Fruit fly (Drosophila melanogaster) whole organism, embryonic: ENCODE data around the gene CG14427.

Source experiments
- Aef1 ChIP-seq: fragments of 200-800 bp; sonication (Bioruptor generic); IDR thresholded peaks from 3 replicates; pipeline ENCODE4 v1.3.6; 2022; ENCODE audit warnings: missing biosample characterization, missing genetic modification characterization
- Atf6 ChIP-seq: fragments of 200-800 bp; sonication (Bioruptor generic); IDR thresholded peaks from 2 replicates; pipeline ENCODE4 v1.3.6; 2022; ENCODE audit warnings: missing biosample characterization, missing genetic modification characterization
- CG11560 ChIP-seq: fragments of 200-800 bp; sonication (Bioruptor generic); IDR thresholded peaks from 3 replicates; pipeline ENCODE4 v1.3.6; 2022; ENCODE audit warnings: missing biosample characterization, missing genetic modification characterization
- CG13287 ChIP-seq: fragments of 200-800 bp; sonication (Bioruptor generic); IDR thresholded peaks from 2 replicates; pipeline ENCODE4 v1.3.6; 2022; ENCODE audit warnings: missing biosample characterization, missing genetic modification characterization; ENCODE audit not compliant: partially characterized antibody
- CG5953 ChIP-seq: fragments of 200-800 bp; sonication (Bioruptor generic); IDR thresholded peaks from 2 replicates; pipeline ENCODE4 v1.3.6; 2022; ENCODE audit warnings: missing biosample characterization, missing genetic modification characterization
- CG6254 ChIP-seq: fragments of 200-800 bp; sonication (Bioruptor generic); optimal IDR thresholded peaks from 3 replicates; lab custom pipeline; 2017; ENCODE audit warnings: mild to moderate bottlenecking, missing biosample characterization, missing genetic modification reagents, missing genetic modification characterization
- CG6791 ChIP-seq: fragments of 200-800 bp; sonication (Bioruptor generic); IDR thresholded peaks from 3 replicates; pipeline ENCODE4 v1.3.6; 2022; ENCODE audit warnings: missing biosample characterization, missing genetic modification characterization; ENCODE audit not compliant: partially characterized antibody
- CG6854 ChIP-seq: fragments of 200-800 bp; sonication (Bioruptor generic); optimal IDR thresholded peaks from 3 replicates; lab custom pipeline; 2017; ENCODE audit warnings: missing biosample characterization, mild to moderate bottlenecking, missing genetic modification characterization
- CG8359 ChIP-seq: fragments of 200-800 bp; sonication (Bioruptor generic); optimal IDR thresholded peaks from 2 replicates; lab custom pipeline; 2017; ENCODE audit warnings: missing biosample characterization, mild to moderate bottlenecking, missing genetic modification characterization, borderline replicate concordance
- D ChIP-seq, 2 experiments: fragments of 200-800 bp in 1 of 2; fragments of >200 bp in 1 of 2; sonication (Bioruptor generic) in 1 of 2; optimal IDR thresholded peaks; 2 replicates in 1 of 2; 3 replicates in 1 of 2; lab custom pipeline; 2017; ENCODE audit warnings: mild to moderate bottlenecking in 1 of 2, missing biosample characterization in 1 of 2, missing genetic modification characterization in 1 of 2, missing genetic modification reagents in 1 of 2
- Dek ChIP-seq: fragments of 200-800 bp; sonication (Bioruptor generic); optimal IDR thresholded peaks from 3 replicates; lab custom pipeline; 2019; ENCODE audit warnings: missing biosample characterization, mild to moderate bottlenecking, missing genetic modification characterization, moderate library complexity
- Dip2 ChIP-seq: fragments of 200-800 bp; sonication (Bioruptor generic); IDR thresholded peaks from 2 replicates; pipeline ENCODE4 v1.3.6; 2022; ENCODE audit warnings: missing biosample characterization, missing genetic modification characterization
- Dll ChIP-seq: fragments of 200-800 bp; sonication (Bioruptor generic); IDR thresholded peaks from 4 replicates; pipeline ENCODE4 v1.3.6; 2022; ENCODE audit warnings: missing biosample characterization, missing genetic modification characterization; ENCODE audit not compliant: partially characterized antibody
- E2f2 ChIP-seq: fragments of 200-800 bp; sonication (Bioruptor generic); IDR thresholded peaks from 2 replicates; pipeline ENCODE4 v1.3.6; 2022; ENCODE audit warnings: missing biosample characterization, missing genetic modification characterization
- Fer1 ChIP-seq: fragments of 200-800 bp; sonication (Bioruptor generic); optimal IDR thresholded peaks from 2 replicates; lab custom pipeline; 2017; ENCODE audit warnings: missing biosample characterization, mild to moderate bottlenecking, missing genetic modification characterization
- HHEX ChIP-seq: fragments of 200-800 bp; sonication (Bioruptor generic); optimal IDR thresholded peaks from 3 replicates; lab custom pipeline; 2017; ENCODE audit warnings: missing biosample characterization, mild to moderate bottlenecking, missing genetic modification characterization, missing genetic modification reagents
- HLHmδ ChIP-seq: fragments of 200-800 bp; sonication (Bioruptor generic); optimal IDR thresholded peaks from 2 replicates; lab custom pipeline; 2018; ENCODE audit warnings: missing biosample characterization, mild to moderate bottlenecking, missing genetic modification characterization, moderate library complexity
- Hr78 ChIP-seq, 2 experiments: fragments of 200-800 bp in 1 of 2; fragments of >200 bp in 1 of 2; sonication (Bioruptor generic) in 1 of 2; optimal IDR thresholded peaks; 2 replicates each; lab custom pipeline; 2017 to 2019; ENCODE audit warnings: missing biosample characterization in 2 of 2, missing genetic modification characterization in 2 of 2, mild to moderate bottlenecking in 1 of 2, moderate library complexity in 1 of 2
- Lhr ChIP-seq: fragments of 200-800 bp; sonication (Bioruptor generic); optimal IDR thresholded peaks from 3 replicates; lab custom pipeline; 2017; ENCODE audit warnings: mild to moderate bottlenecking, missing biosample characterization, missing genetic modification reagents, missing genetic modification characterization
- NK7.1 ChIP-seq: fragments of 200-800 bp; sonication (Bioruptor generic); optimal IDR thresholded peaks from 3 replicates; lab custom pipeline; 2016; ENCODE audit warnings: missing biosample characterization, missing genetic modification characterization
- Poxn ChIP-seq: fragments of 200-800 bp; sonication (Bioruptor generic); IDR thresholded peaks from 2 replicates; pipeline ENCODE4 v1.3.6; 2022; ENCODE audit warnings: missing biosample characterization, missing genetic modification characterization
- Rfx ChIP-seq: fragments of 200-800 bp; sonication (Bioruptor generic); IDR thresholded peaks from 2 replicates; pipeline ENCODE4 v1.3.6; 2022; ENCODE audit warnings: missing biosample characterization, missing genetic modification characterization
- Sry-δ ChIP-seq: fragments of 200-800 bp; sonication (Bioruptor generic); optimal IDR thresholded peaks from 2 replicates; lab custom pipeline; 2016; ENCODE audit warnings: missing biosample characterization, missing genetic modification characterization
- Xrp1 ChIP-seq: fragments of 200-800 bp; sonication (Bioruptor generic); IDR thresholded peaks from 2 replicates; pipeline ENCODE4 v1.3.6; 2022; ENCODE audit warnings: missing biosample characterization, missing genetic modification characterization
- caup ChIP-seq: fragments of 200-800 bp; sonication (Bioruptor generic); optimal IDR thresholded peaks from 3 replicates; lab custom pipeline; 2017; ENCODE audit warnings: missing biosample characterization, mild to moderate bottlenecking, missing genetic modification characterization, moderate library complexity; ENCODE audit not compliant: severe bottlenecking
- ci ChIP-seq: fragments of 200-800 bp; sonication (Bioruptor generic); IDR thresholded peaks from 3 replicates; pipeline ENCODE4 v1.3.6; 2022; ENCODE audit warnings: missing biosample characterization, missing genetic modification characterization
- dmrt11E ChIP-seq: fragments of 200-800 bp; sonication (Bioruptor generic); optimal IDR thresholded peaks from 3 replicates; lab custom pipeline; 2018; ENCODE audit warnings: missing biosample characterization, mild to moderate bottlenecking, missing genetic modification characterization, moderate library complexity
- dmrt99B ChIP-seq: fragments of 200-800 bp; sonication (Bioruptor generic); optimal IDR thresholded peaks from 2 replicates; lab custom pipeline; 2018; ENCODE audit warnings: missing biosample characterization, mild to moderate bottlenecking, missing genetic modification characterization, moderate library complexity
- en ChIP-seq: fragments of 200-800 bp; sonication (Bioruptor generic); optimal IDR thresholded peaks from 2 replicates; lab custom pipeline; 2016; ENCODE audit warnings: missing biosample characterization, missing genetic modification characterization
- gsb ChIP-seq: fragments of 200-800 bp; sonication (Bioruptor generic); IDR thresholded peaks from 2 replicates; pipeline ENCODE4 v1.3.6; 2022; ENCODE audit warnings: missing biosample characterization, missing genetic modification characterization
- her ChIP-seq: fragments of 200-800 bp; sonication (Bioruptor generic); optimal IDR thresholded peaks from 2 replicates; lab custom pipeline; 2016; ENCODE audit warnings: missing biosample characterization, missing genetic modification characterization
- insv ChIP-seq, 2 experiments: fragments of 200-800 bp; sonication (Bioruptor generic); optimal IDR thresholded peaks; 3 replicates each; lab custom pipeline; 2016 to 2018; ENCODE audit warnings: missing biosample characterization in 2 of 2, missing genetic modification characterization in 2 of 2
- klu ChIP-seq: fragments of 200-800 bp; sonication (Bioruptor generic); IDR thresholded peaks from 2 replicates; pipeline ENCODE4 v1.3.6; 2022; ENCODE audit warnings: missing biosample characterization, missing genetic modification characterization
- lbe ChIP-seq: fragments of 200-800 bp; sonication (Bioruptor generic); optimal IDR thresholded peaks from 2 replicates; lab custom pipeline; 2016; ENCODE audit warnings: missing biosample characterization, mild to moderate bottlenecking, missing genetic modification characterization
- lola ChIP-seq, 3 experiments: fragments of >200 bp in 2 of 3; fragments of 200-800 bp in 1 of 3; sonication (Bioruptor generic) in 1 of 3; optimal IDR thresholded peaks; 2 replicates each; lab custom pipeline; 2017 to 2019; ENCODE audit warnings: missing biosample characterization in 3 of 3, missing genetic modification characterization in 3 of 3, mild to moderate bottlenecking in 1 of 3, moderate library complexity in 1 of 3
- pb ChIP-seq: fragments of 200-800 bp; sonication (Bioruptor generic); optimal IDR thresholded peaks from 3 replicates; lab custom pipeline; 2016; ENCODE audit warnings: missing biosample characterization, missing genetic modification characterization
- pfk ChIP-seq: fragments of 200-800 bp; sonication (Bioruptor generic); optimal IDR thresholded peaks from 2 replicates; lab custom pipeline; 2018; ENCODE audit warnings: missing biosample characterization, mild to moderate bottlenecking, missing genetic modification characterization, moderate library complexity
- pnt ChIP-seq: fragments of 200-800 bp; sonication (Bioruptor generic); optimal IDR thresholded peaks from 3 replicates; lab custom pipeline; 2016; ENCODE audit warnings: missing biosample characterization, missing genetic modification characterization
- rib ChIP-seq: fragments of 200-800 bp; sonication (Bioruptor generic); IDR thresholded peaks from 2 replicates; pipeline ENCODE4 v1.3.6; 2022; ENCODE audit warnings: missing biosample characterization, missing genetic modification characterization
- sc ChIP-seq, 3 experiments: fragments of >200 bp in 2 of 3; fragments of 200-800 bp in 1 of 3; sonication (Bioruptor generic) in 1 of 3; optimal IDR thresholded peaks; 2 replicates in 2 of 3; 3 replicates in 1 of 3; lab custom pipeline; 2017; ENCODE audit warnings: mild to moderate bottlenecking in 1 of 3, missing biosample characterization in 1 of 3, missing genetic modification characterization in 1 of 3, missing genetic modification reagents in 1 of 3
- sd ChIP-seq: fragments of 200-800 bp; sonication (Bioruptor generic); optimal IDR thresholded peaks from 3 replicates; lab custom pipeline; 2018; ENCODE audit warnings: missing biosample characterization, mild to moderate bottlenecking, missing genetic modification characterization, moderate library complexity
- sens-2 ChIP-seq: fragments of 200-800 bp; sonication (Bioruptor generic); IDR thresholded peaks from 2 replicates; pipeline ENCODE4 v1.3.6; 2022; ENCODE audit warnings: missing biosample characterization, missing genetic modification characterization
- shn ChIP-seq: fragments of 200-800 bp; sonication (Bioruptor generic); optimal IDR thresholded peaks from 3 replicates; lab custom pipeline; 2016; ENCODE audit warnings: missing biosample characterization, missing genetic modification characterization
- sisA ChIP-seq: fragments of 200-800 bp; sonication (Bioruptor generic); IDR thresholded peaks from 2 replicates; pipeline ENCODE4 v1.3.6; 2022; ENCODE audit warnings: missing biosample characterization, missing genetic modification characterization
- ssp ChIP-seq: fragments of 200-800 bp; sonication (Bioruptor generic); IDR thresholded peaks from 2 replicates; pipeline ENCODE4 v1.3.6; 2022; ENCODE audit warnings: missing biosample characterization, missing genetic modification characterization
- tap ChIP-seq: fragments of 200-800 bp; optimal IDR thresholded peaks from 3 replicates; lab custom pipeline; 2019; ENCODE audit warnings: missing biosample characterization, mild to moderate bottlenecking, missing genetic modification characterization, moderate library complexity
- tin ChIP-seq: fragments of 200-800 bp; sonication (Bioruptor generic); optimal IDR thresholded peaks from 3 replicates; lab custom pipeline; 2016; ENCODE audit warnings: missing biosample characterization, missing genetic modification characterization

CG14427 gene

DNA sequence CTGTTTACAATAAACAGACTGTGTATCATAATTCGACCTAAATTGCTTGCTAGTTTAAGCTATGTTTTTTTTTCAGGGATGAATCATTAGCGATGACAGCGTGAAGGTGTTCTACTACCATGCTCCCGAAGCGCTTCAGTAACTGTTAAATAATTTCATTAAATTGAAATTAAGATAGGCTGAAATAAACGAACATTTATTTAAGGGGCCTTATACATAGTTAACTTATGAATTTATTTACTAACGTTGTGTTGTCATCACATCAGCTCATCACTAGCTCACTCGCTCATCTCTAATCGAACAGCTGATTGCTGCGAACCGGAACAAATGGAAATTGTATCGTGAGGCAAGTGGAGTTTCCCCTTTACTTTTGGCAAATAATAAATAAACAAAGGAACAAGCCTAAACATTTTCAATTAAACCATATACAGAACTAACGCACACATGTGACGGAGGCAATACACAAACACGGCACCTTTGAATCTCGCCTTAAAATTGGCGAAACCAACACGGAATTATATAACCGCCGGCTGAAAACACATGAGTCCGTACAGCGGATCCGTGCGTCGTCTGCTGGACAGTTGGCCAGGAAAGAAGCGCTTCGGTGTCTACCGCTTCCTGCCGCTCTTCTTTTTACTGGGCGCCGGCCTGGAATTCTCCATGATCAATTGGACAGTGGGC, 29.2 kb upstream of the CG14427 start, which contains the start of the genes cm, sloth1 and sloth2 (continued):
- TF ChIP-seq Hr78 (GFP tag; optimal IDR thresholded peaks at IDR 0.05; lab: Kevin White, UChicago) (peak in 1 of 2 experiments; percentile 79), Xrp1 (GFP tag; lab: Robert Waterston, UW) (peak; percentile 91), caup (GFP tag; lab: Kevin White, UChicago) (peak; percentile 75), tap (peak; percentile 73), pnt (GFP tag; lab: Kevin White, UChicago) (peak; percentile 83), lbe (peak; percentile 57), tin (GFP tag; lab: Kevin White, UChicago) (peak; percentile 87), Dek (tag; lab: Kevin White, UChicago) (peak; percentile 81), klu (GFP tag; lab: Robert Waterston, UW) (peak; percentile 74), dmrt11E (tag; lab: Kevin White, UChicago) (peak; percentile 86), E2f2 (GFP tag; lab: Robert Waterston, UW) (peak; percentile 60), CG11560 (tag; lab: Robert Waterston, UW) (peak; percentile 52; the same call in 1 of the 3 replicates), dmrt99B (tag; lab: Kevin White, UChicago) (peak; percentile 80), CG8359 (GFP tag; lab: Kevin White, UChicago) (no peak), Dip2 (no peak), D (optimal IDR thresholded peaks at IDR 0.05; lab: Kevin White, UChicago) (no peak), D (GFP tag; optimal IDR thresholded peaks at IDR 0.05; lab: Kevin White, UChicago) (peak; percentile 63), gsb (GFP tag; lab: Robert Waterston, UW) (peak; percentile 67), ci (GFP tag; lab: Robert Waterston, UW) (peak; percentile 85), Rfx (peak; percentile 92), Fer1 (GFP tag; lab: Kevin White, UChicago) (peak; percentile 78), lola (GFP tag; optimal IDR thresholded peaks at IDR 0.05; lab: Kevin White, UChicago) (peak in 1 of 3 experiments; percentile 86), HHEX (peak; percentile 75), Poxn (GFP tag; lab: Robert Waterston, UW) (no peak; the same call in 1 of the 2 replicates), pb (peak; percentile 50), en (GFP tag; lab: Kevin White, UChicago) (peak; percentile 70), CG6254 (peak; percentile 47), Sry-δ (GFP tag; lab: Kevin White, UChicago) (peak; percentile 96), insv (GFP tag; optimal IDR thresholded peaks at IDR 0.05; lab: Kevin White, UChicago) (peak in 1 of 2 experiments; percentile 69), CG6854 (GFP tag; lab: Kevin White, UChicago) (peak; percentile 14), rib (peak; percentile 86), Dll (peak; percentile 95), CG13287 (GFP tag; lab: Robert Waterston, UW) (peak; percentile 94), Atf6 (GFP tag; lab: Robert Waterston, UW) (peak; percentile 72), sd (tag; lab: Kevin White, UChicago) (peak; percentile 70), NK7.1 (peak; percentile 69), sens-2 (peak; percentile 67), CG5953 (GFP tag; lab: Robert Waterston, UW) (peak; percentile 82), shn (GFP tag; lab: Kevin White, UChicago) (peak; percentile 84), Lhr (GFP tag; lab: Kevin White, UChicago) (peak; percentile 70), Aef1 (GFP tag; lab: Robert Waterston, UW) (peak; percentile 87), ssp (GFP tag; lab: Robert Waterston, UW) (peak; percentile 71), sisA (GFP tag; lab: Robert Waterston, UW) (peak; percentile 87), sc (optimal IDR thresholded peaks at IDR 0.05; lab: Kevin White, UChicago) (no peak), sc (GFP tag; optimal IDR thresholded peaks at IDR 0.05; lab: Kevin White, UChicago) (peak; percentile 18), her (peak; percentile 63), CG6791 (peak; percentile 71), pfk (peak; percentile 85), HLHmδ (GFP tag; lab: Kevin White, UChicago) (no peak)
